Worm (Caenorhabditis elegans) whole organism, early embryonic: ENCODE results near the gene srh-203.
"Not testable (repeated sequence)": the region's sequence is repeated elsewhere in the genome, so short reads cannot be mapped to it uniquely, and the experiment has no call there.

Source experiments
- B0310.2 ChIP-seq: sonication (generic microtip); optimal IDR thresholded peaks from 2 replicates; lab custom pipeline; 2016; ENCODE audit warnings: mild to moderate bottlenecking, missing genetic modification characterization, missing compliant biosample characterization
- F13C5.2 ChIP-seq: sonication (generic microtip); optimal IDR thresholded peaks from 2 replicates; lab custom pipeline; 2017; ENCODE audit warnings: mild to moderate bottlenecking, missing genetic modification characterization, inconsistent platforms, missing compliant biosample characterization
- aly-1 ChIP-seq: sonication (generic microtip); optimal IDR thresholded peaks from 2 replicates; lab custom pipeline; 2016; ENCODE audit warnings: missing genetic modification characterization, missing compliant biosample characterization
- ama-1 ChIP-seq: fragments of 150-350 bp; optimal IDR thresholded peaks from 2 replicates; lab custom pipeline; 2014
- ceh-13 ChIP-seq: fragments of 200-800 bp; sonication (Bioruptor generic); optimal IDR thresholded peaks from 2 replicates; lab custom pipeline; 2018; ENCODE audit warnings: mild to moderate bottlenecking, missing genetic modification characterization, missing compliant biosample characterization
- ceh-36 ChIP-seq: sonication (generic microtip); optimal IDR thresholded peaks from 2 replicates; lab custom pipeline; 2016; ENCODE audit warnings: missing genetic modification characterization, inconsistent platforms, missing compliant biosample characterization
- ets-7 ChIP-seq: sonication (generic microtip); optimal IDR thresholded peaks from 2 replicates; lab custom pipeline; 2016; ENCODE audit warnings: missing genotype, missing genetic modification characterization, missing compliant biosample characterization
- flt-1 ChIP-seq: fragments of 200-800 bp; sonication (Bioruptor generic); IDR thresholded peaks from 2 replicates; pipeline ENCODE4 v1.3.6; 2022; ENCODE audit warnings: missing genetic modification characterization, missing compliant biosample characterization
- hmbx-1 ChIP-seq: sonication (generic microtip); optimal IDR thresholded peaks from 2 replicates; lab custom pipeline; 2016; ENCODE audit warnings: mild to moderate bottlenecking, missing genetic modification characterization, missing compliant biosample characterization
- hmg-4 ChIP-seq: fragments of 200-800 bp; sonication (Bioruptor generic); optimal IDR thresholded peaks from 2 replicates; lab custom pipeline; 2018; ENCODE audit warnings: mild to moderate bottlenecking, missing genetic modification characterization, missing compliant biosample characterization
- hnd-1 ChIP-seq: sonication (generic microtip); optimal IDR thresholded peaks from 2 replicates; lab custom pipeline; 2016; ENCODE audit warnings: missing genetic modification characterization, missing compliant biosample characterization
- pes-1 ChIP-seq: fragments of 200-800 bp; sonication (Bioruptor generic); IDR thresholded peaks from 2 replicates; pipeline ENCODE4 v1.3.6; 2022; ENCODE audit warnings: missing genetic modification reagents, missing genetic modification characterization, missing compliant biosample characterization
- scrt-1 ChIP-seq: fragments of 200-800 bp; sonication (Bioruptor generic); IDR thresholded peaks from 2 replicates; pipeline ENCODE4 v1.3.6; 2022; ENCODE audit warnings: missing genetic modification characterization, missing compliant biosample characterization
- sea-1 ChIP-seq: fragments of 200-800 bp; sonication (Bioruptor generic); conservative IDR thresholded peaks from 2 replicates; pipeline ENCODE4 v1.3.6; 2022; ENCODE audit warnings: missing genetic modification characterization, missing compliant biosample characterization
- tbx-11 ChIP-seq: fragments of 200-800 bp; sonication (Bioruptor generic); IDR thresholded peaks from 2 replicates; pipeline ENCODE4 v1.3.6; 2022; ENCODE audit warnings: missing genetic modification characterization, missing compliant biosample characterization
- tbx-37 ChIP-seq: fragments of 200-800 bp; sonication (Bioruptor generic); conservative IDR thresholded peaks from 2 replicates; pipeline ENCODE4 v1.3.6; 2022; ENCODE audit warnings: missing genetic modification reagents, missing genetic modification characterization, missing compliant biosample characterization
- tra-4 ChIP-seq: sonication (generic microtip); optimal IDR thresholded peaks from 2 replicates; lab custom pipeline; 2017; ENCODE audit warnings: missing genetic modification characterization, missing compliant biosample characterization

The srh-203 gene

DNA sequence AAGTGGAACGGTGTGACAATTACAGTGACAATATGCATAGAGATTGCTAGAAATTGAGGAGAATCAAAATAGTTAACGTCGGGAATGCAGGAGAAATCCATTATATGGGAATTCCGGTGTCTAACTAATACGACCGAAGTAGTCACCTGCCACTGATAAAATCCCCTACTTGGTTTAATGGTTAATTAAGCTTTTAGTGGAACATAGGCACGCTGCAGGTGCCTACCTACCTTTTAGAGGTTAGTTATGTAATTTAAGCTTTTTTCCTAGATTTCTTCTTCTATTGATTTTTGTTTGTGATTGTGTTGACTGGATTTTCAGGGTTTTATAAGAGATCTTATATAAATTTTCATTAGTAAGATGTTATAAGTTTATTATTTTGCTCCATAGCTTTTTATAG is at the start of gene srh-203:
Gene srh-203, minus strand, starts transcription at position 101 of the 400 bp plus-strand sequence.
- not testable (repeated sequence) for TF ChIP-seq scrt-1 (GFP tag; lab: Robert Waterston, UW); tra-4 (tag; lab: Kevin White, UChicago); aly-1 (tag; lab: Kevin White, UChicago)

DNA sequence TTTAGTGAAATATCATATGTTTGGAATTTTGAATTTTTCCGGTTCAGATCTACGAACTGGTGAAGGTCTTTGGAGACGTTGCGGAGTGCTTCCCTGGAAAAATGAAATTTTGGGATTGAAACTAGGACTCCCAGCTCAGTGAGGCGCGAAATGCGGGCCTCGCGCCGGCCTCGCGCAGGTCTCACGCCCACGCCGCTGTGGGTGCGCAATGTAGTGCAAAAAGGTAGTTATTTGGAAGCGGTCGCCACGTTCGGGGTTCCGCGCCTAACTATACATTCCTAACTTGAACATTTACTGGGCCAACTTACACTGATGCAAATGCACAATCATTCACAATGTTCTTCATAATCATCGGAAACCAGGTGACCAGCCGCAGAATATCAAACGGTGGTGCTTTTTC is 44.0 kb upstream of the srh-203 start:
- TF ChIP-seq scrt-1 (GFP tag; lab: Robert Waterston, UW) (no peak), ceh-36 (tag; lab: Kevin White, UChicago) (no peak), ama-1 (no peak), F13C5.2 (tag; lab: Kevin White, UChicago) (no peak), ets-7 (tag; lab: Kevin White, UChicago) (no peak), flt-1 (no peak), hmg-4 (GFP tag; lab: Kevin White, UChicago) (no peak), tra-4 (tag; lab: Kevin White, UChicago) (no peak), hnd-1 (tag; lab: Kevin White, UChicago) (no peak), sea-1 (no peak)

- TF ChIP-seq ama-1 (no peak), flt-1 (no peak), F13C5.2 (tag; lab: Kevin White, UChicago) (no peak), sea-1 (no peak), tra-4 (tag; lab: Kevin White, UChicago) (no peak), tbx-11 (GFP tag; lab: Robert Waterston, UW) (no peak), ceh-13 (no peak), aly-1 (tag; lab: Kevin White, UChicago) (no peak), hnd-1 (tag; lab: Kevin White, UChicago) (no peak), ceh-36 (tag; lab: Kevin White, UChicago) (no peak), tbx-37 (GFP tag; lab: Robert Waterston, UW) (no peak), scrt-1 (GFP tag; lab: Robert Waterston, UW) (no peak), pes-1 (GFP tag; lab: Robert Waterston, UW) (no peak), hmg-4 (GFP tag; lab: Kevin White, UChicago) (no peak)
Measured at ce11 chrV:17496071-17496470, 40.0 kb upstream of the srh-203 start, which contains the start of gene srh-118. TSS of gene srh-118 (minus strand) at chrV:17496171.

- no peak for TF ChIP-seq ama-1
- no peak for TF ChIP-seq hnd-1 (tag; lab: Kevin White, UChicago)
- TF ChIP-seq hmg-4 (GFP tag; lab: Kevin White, UChicago): no peak
- TF ChIP-seq sea-1: no peak
- TF ChIP-seq B0310.2 (tag; lab: Kevin White, UChicago): no peak
- TF ChIP-seq F13C5.2 (tag; lab: Kevin White, UChicago): no peak
- no peak for TF ChIP-seq ceh-13
- no peak for TF ChIP-seq ceh-36 (tag; lab: Kevin White, UChicago)
- TF ChIP-seq flt-1: no peak
- no peak for TF ChIP-seq tbx-11 (GFP tag; lab: Robert Waterston, UW)
- no peak for TF ChIP-seq ets-7 (tag; lab: Kevin White, UChicago)
- no peak for TF ChIP-seq tra-4 (tag; lab: Kevin White, UChicago)
- no peak for TF ChIP-seq pes-1 (GFP tag; lab: Robert Waterston, UW)
- no peak for TF ChIP-seq scrt-1 (GFP tag; lab: Robert Waterston, UW)
- TF ChIP-seq hmbx-1 (tag; lab: Kevin White, UChicago): no peak
- no peak for TF ChIP-seq aly-1 (tag; lab: Kevin White, UChicago)
- no peak for TF ChIP-seq tbx-37 (GFP tag; lab: Robert Waterston, UW)
Measured at ce11 chrV:17493732-17494131, 37.6 kb upstream of the srh-203 start, which contains the start of gene fbxa-102. TSS of gene fbxa-102 (minus strand) at chrV:17493832.

- TF ChIP-seq pes-1 (GFP tag; lab: Robert Waterston, UW): no peak
- TF ChIP-seq aly-1 (tag; lab: Kevin White, UChicago): no peak
- no peak for TF ChIP-seq F13C5.2 (tag; lab: Kevin White, UChicago)
- no peak for TF ChIP-seq tra-4 (tag; lab: Kevin White, UChicago)
- no peak for TF ChIP-seq ceh-36 (tag; lab: Kevin White, UChicago)
- no peak for TF ChIP-seq B0310.2 (tag; lab: Kevin White, UChicago)
Measured at ce11 chrV:17486034-17486433, 29.9 kb upstream of the srh-203 start, which contains the start of gene scl-24. TSS of gene scl-24 (plus strand) at chrV:17486334.

DNA sequence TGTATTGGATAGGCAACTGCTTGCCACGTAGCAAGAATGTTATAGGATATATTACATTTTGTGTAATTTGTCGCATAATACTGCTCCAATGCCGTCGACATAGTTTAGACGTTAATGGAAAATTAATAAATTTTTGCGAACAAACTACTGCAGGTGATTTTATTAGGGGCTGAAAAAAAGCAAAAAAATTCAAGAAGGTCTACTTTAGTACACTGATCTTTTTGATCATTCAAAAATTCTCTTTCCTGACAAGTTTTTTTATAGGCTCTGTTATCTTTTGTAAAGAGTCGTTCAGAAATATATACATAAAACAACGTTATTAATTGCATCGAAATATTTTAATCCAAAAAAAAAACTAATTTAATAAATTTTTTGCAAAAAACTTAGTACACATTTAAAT is 29.0 kb upstream of the srh-203 start, which contains the start of gene srh-111:
Gene srh-111, minus strand, starts transcription at position 101 of the 400 bp plus-strand sequence.
- TF ChIP-seq pes-1 (GFP tag; lab: Robert Waterston, UW) (no peak), F13C5.2 (tag; lab: Kevin White, UChicago) (no peak), ceh-13 (no peak), aly-1 (tag; lab: Kevin White, UChicago) (no peak), B0310.2 (tag; lab: Kevin White, UChicago) (no peak), ceh-36 (tag; lab: Kevin White, UChicago) (no peak), tbx-37 (GFP tag; lab: Robert Waterston, UW) (no peak), tra-4 (tag; lab: Kevin White, UChicago) (no peak), hmg-4 (GFP tag; lab: Kevin White, UChicago) (no peak), tbx-11 (GFP tag; lab: Robert Waterston, UW) (no peak), hmbx-1 (tag; lab: Kevin White, UChicago) (no peak), hnd-1 (tag; lab: Kevin White, UChicago) (no peak), scrt-1 (GFP tag; lab: Robert Waterston, UW) (no peak), ets-7 (tag; lab: Kevin White, UChicago) (no peak), sea-1 (no peak), flt-1 (no peak), ama-1 (no peak)

DNA sequence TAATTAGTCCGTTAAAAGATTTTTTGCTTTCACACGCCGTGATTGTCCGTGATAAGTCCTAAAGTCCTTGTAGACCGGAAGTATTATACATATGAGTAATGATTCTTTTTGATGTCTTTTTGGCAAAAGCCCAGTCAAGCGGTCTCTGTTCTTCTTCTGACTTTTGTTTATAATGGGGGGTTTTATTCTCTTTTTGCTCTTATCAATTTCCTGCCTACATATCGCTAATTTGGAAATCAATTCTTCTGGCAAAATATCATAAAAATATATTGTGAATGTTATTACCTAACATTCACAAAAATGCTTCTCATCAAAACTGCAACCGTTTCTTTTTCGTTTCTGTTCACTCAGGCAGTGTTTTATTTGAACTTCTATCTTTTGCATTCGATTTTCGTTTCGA is 20.4 kb upstream of the srh-203 start, which contains the start of gene srbc-61:
Gene srbc-61, plus strand, starts transcription at position 301 of the 400 bp plus-strand sequence.
- TF ChIP-seq ceh-36 (tag; lab: Kevin White, UChicago) (no peak), pes-1 (GFP tag; lab: Robert Waterston, UW) (no peak), hmg-4 (GFP tag; lab: Kevin White, UChicago) (no peak), tbx-11 (GFP tag; lab: Robert Waterston, UW) (no peak), B0310.2 (tag; lab: Kevin White, UChicago) (no peak), ets-7 (tag; lab: Kevin White, UChicago) (no peak), scrt-1 (GFP tag; lab: Robert Waterston, UW) (no peak)
